Fruit fly (Drosophila melanogaster): ENCODE results near the gene CG1677.

The CG1677 gene

dm6 chrX:7305753-7306338, 99.8 kb downstream of the CG1677 start (continued):
- TF ChIP-seq toy (GFP tag; IDR thresholded peaks at IDR 0.05) (no peak), Doc2 (GFP tag; IDR thresholded peaks at IDR 0.05) (no peak), Sin3A (optimal IDR thresholded peaks at IDR 0.05) (no peak), CG17186 (GFP tag; optimal IDR thresholded peaks at IDR 0.05) (no peak)

- TF ChIP-seq dmrt99B (tag; optimal IDR thresholded peaks at IDR 0.05) (no peak), Dbx (GFP tag; IDR thresholded peaks at IDR 0.05) (no peak), CG15696 (tag; optimal IDR thresholded peaks at IDR 0.05) (no peak), Usf (GFP tag; optimal IDR thresholded peaks at IDR 0.05) (no peak), CG11696 (GFP tag; IDR thresholded peaks at IDR 0.05) (no peak), Blimp-1 (GFP tag; optimal IDR thresholded peaks at IDR 0.05) (peak; percentile 29), Vsx1 (GFP tag; optimal IDR thresholded peaks at IDR 0.05) (peak; percentile 7), Jarid2 (GFP tag; optimal IDR thresholded peaks at IDR 0.05) (no peak), bsh (GFP tag; optimal IDR thresholded peaks at IDR 0.05) (peak in 1 of 2 experiments; percentile 58), row (GFP tag; IDR thresholded peaks at IDR 0.05) (0 out of 3 replicates have a peak, but pooled peaks have one; percentile 8), CG2199 (GFP tag; IDR thresholded peaks at IDR 0.05) (0 out of 3 replicates have a peak, but pooled peaks have one; percentile 32), Awh (GFP tag; IDR thresholded peaks at IDR 0.05) (no peak), CG10267 (tag; optimal IDR thresholded peaks at IDR 0.05) (no peak), sd (tag; optimal IDR thresholded peaks at IDR 0.05) (peak; percentile 72), D (optimal IDR thresholded peaks at IDR 0.05) (no peak), D (GFP tag; optimal IDR thresholded peaks at IDR 0.05) (no peak), sens (GFP tag) (peak; percentile 53), CG6689 (GFP tag; IDR thresholded peaks at IDR 0.05) (no peak), kni (GFP tag; optimal IDR thresholded peaks at IDR 0.05) (peak; percentile 87), sqz (GFP tag; optimal IDR thresholded peaks at IDR 0.05) (peak; percentile 99), lbe (GFP tag; optimal IDR thresholded peaks at IDR 0.05) (peak; percentile 26), vvl (GFP tag; IDR thresholded peaks at IDR 0.05) (peak; percentile 28; the same call in 1 of the 2 replicates), abd-A (tag; optimal IDR thresholded peaks at IDR 0.05) (peak; percentile 60), Opbp (GFP tag; IDR thresholded peaks at IDR 0.05; ENCODE audit: partially characterized antibody) (0 out of 3 replicates have a peak, but pooled peaks have one; percentile 20), tio (GFP tag; optimal IDR thresholded peaks at IDR 0.05) (no peak), Mes4 (GFP tag; optimal IDR thresholded peaks at IDR 0.05) (no peak), cato (GFP tag; optimal IDR thresholded peaks at IDR 0.05; ENCODE audit: borderline replicate concordance) (no peak), Mad (GFP tag; optimal IDR thresholded peaks at IDR 0.05) (no peak), MBD-R2 (GFP tag; IDR thresholded peaks at IDR 0.05) (no peak), yki (optimal IDR thresholded peaks at IDR 0.05) (no peak), Med (GFP tag) (peak; percentile 66), CG13123 (GFP tag; optimal IDR thresholded peaks at IDR 0.05) (no peak), otp (GFP tag; IDR thresholded peaks at IDR 0.05) (no peak), gem (tag; optimal IDR thresholded peaks at IDR 0.05) (peak; percentile 38), CG31388 (GFP tag; optimal IDR thresholded peaks at IDR 0.05) (no peak), nom (GFP tag; optimal IDR thresholded peaks at IDR 0.05) (peak; percentile 68), cg (GFP tag; optimal IDR thresholded peaks at IDR 0.05) (peak; percentile 51), nerfin-2 (GFP tag; IDR thresholded peaks at IDR 0.05; ENCODE audit: partially characterized antibody) (no peak), crol (GFP tag; IDR thresholded peaks at IDR 0.05) (peak; percentile 93), shn (GFP tag; optimal IDR thresholded peaks at IDR 0.05) (peak; percentile 28), pros (GFP tag; optimal IDR thresholded peaks at IDR 0.05) (peak; percentile 96), CG32772 (GFP tag; IDR thresholded peaks at IDR 0.05) (peak; percentile 64), CG10543 (GFP tag; optimal IDR thresholded peaks at IDR 0.05) (peak; percentile 27), grn (GFP tag; optimal IDR thresholded peaks at IDR 0.05) (peak; percentile 70)
Measured at dm6 chrX:7304798-7305447, 100.7 kb downstream of the CG1677 start.

Measured in whole organism, embryonic.